Fruit fly (Drosophila melanogaster) whole organism, embryonic: ENCODE measurements around the gene Pdxk.

Experiments used
- Atf3 ChIP-seq: fragments of 200-800 bp; sonication (Bioruptor generic); optimal IDR thresholded peaks from 3 replicates; lab custom pipeline; 2016; ENCODE audit warnings: missing biosample characterization, missing genetic modification characterization
- CG10274 ChIP-seq: fragments of 200-800 bp; sonication (Bioruptor generic); optimal IDR thresholded peaks from 3 replicates; lab custom pipeline; 2017; ENCODE audit warnings: missing biosample characterization, mild to moderate bottlenecking, missing genetic modification characterization
- CG11504 ChIP-seq: fragments of 200-800 bp; sonication (Bioruptor generic); optimal IDR thresholded peaks from 3 replicates; lab custom pipeline; 2019; ENCODE audit warnings: missing biosample characterization, mild to moderate bottlenecking, missing genetic modification characterization, moderate library complexity
- CG11695 ChIP-seq: fragments of 200-800 bp; sonication (Bioruptor generic); IDR thresholded peaks from 3 replicates; pipeline ENCODE4 v1.3.6; 2022; ENCODE audit warnings: missing biosample characterization, missing genetic modification characterization
- CG13424 ChIP-seq: fragments of 200-800 bp; sonication (Bioruptor generic); optimal IDR thresholded peaks from 2 replicates; lab custom pipeline; 2019; ENCODE audit warnings: missing biosample characterization, mild to moderate bottlenecking, missing genetic modification characterization, moderate library complexity
- CG14050 ChIP-seq: fragments of 200-800 bp; sonication (Bioruptor generic); IDR thresholded peaks from 3 replicates; pipeline ENCODE4 v1.3.6; 2022; ENCODE audit warnings: missing biosample characterization, missing genetic modification characterization
- CG16779 ChIP-seq: fragments of 200-800 bp; sonication (Bioruptor generic); IDR thresholded peaks from 2 replicates; pipeline ENCODE4 v1.3.6; 2022; ENCODE audit warnings: missing biosample characterization, missing genetic modification characterization
- CG17359 ChIP-seq: fragments of 200-800 bp; sonication (Bioruptor generic); optimal IDR thresholded peaks from 3 replicates; lab custom pipeline; 2018; ENCODE audit warnings: missing biosample characterization, mild to moderate bottlenecking, missing genetic modification characterization, moderate library complexity
- CG1832 ChIP-seq: fragments of 200-800 bp; sonication (Bioruptor generic); optimal IDR thresholded peaks from 2 replicates; lab custom pipeline; 2017; ENCODE audit warnings: missing biosample characterization, mild to moderate bottlenecking, missing genetic modification characterization, inconsistent platforms
- CG18599 ChIP-seq: fragments of 200-800 bp; sonication (Bioruptor generic); optimal IDR thresholded peaks from 3 replicates; lab custom pipeline; 2017; ENCODE audit warnings: missing biosample characterization, missing genetic modification characterization, mild to moderate bottlenecking, moderate library complexity, missing genetic modification reagents
- CG2678 ChIP-seq: fragments of 200-800 bp; sonication (Bioruptor generic); optimal IDR thresholded peaks from 3 replicates; lab custom pipeline; 2019; ENCODE audit warnings: missing biosample characterization, mild to moderate bottlenecking, missing genetic modification characterization, moderate library complexity
- CG3847 ChIP-seq: fragments of 200-800 bp; sonication (Bioruptor generic); IDR thresholded peaks from 2 replicates; pipeline ENCODE4 v1.3.6; 2022; ENCODE audit warnings: missing biosample characterization, missing genetic modification characterization
- CG4328 ChIP-seq: fragments of 200-800 bp; sonication (Bioruptor generic); optimal IDR thresholded peaks from 3 replicates; lab custom pipeline; 2017; ENCODE audit warnings: missing biosample characterization, missing genetic modification reagents, missing genetic modification characterization
- CG4360 ChIP-seq: fragments of 200-800 bp; sonication (Bioruptor generic); IDR thresholded peaks from 2 replicates; pipeline ENCODE4 v1.3.6; 2022; ENCODE audit warnings: missing biosample characterization, missing genetic modification characterization
- CG4404 ChIP-seq: fragments of 200-800 bp; sonication (Bioruptor generic); IDR thresholded peaks from 2 replicates; pipeline ENCODE4 v1.3.6; 2022; ENCODE audit warnings: missing biosample characterization, missing genetic modification characterization
- CG4424 ChIP-seq: fragments of 200-800 bp; sonication (Bioruptor generic); optimal IDR thresholded peaks from 3 replicates; lab custom pipeline; 2016; ENCODE audit warnings: missing biosample characterization, missing genetic modification characterization
- CG4820 ChIP-seq: fragments of 200-800 bp; sonication (Bioruptor generic); optimal IDR thresholded peaks from 3 replicates; lab custom pipeline; 2016; ENCODE audit warnings: missing biosample characterization, missing genetic modification characterization
- CG4854 ChIP-seq: fragments of 200-800 bp; sonication (Bioruptor generic); optimal IDR thresholded peaks from 2 replicates; lab custom pipeline; 2016; ENCODE audit warnings: missing biosample characterization, missing genetic modification characterization, inconsistent platforms
- CG7271 ChIP-seq: fragments of 200-800 bp; sonication (Bioruptor generic); optimal IDR thresholded peaks from 2 replicates; lab custom pipeline; 2018; ENCODE audit warnings: missing biosample characterization, mild to moderate bottlenecking, missing genetic modification characterization, moderate library complexity
- CG7786 ChIP-seq: fragments of 200-800 bp; sonication (Bioruptor generic); optimal IDR thresholded peaks from 2 replicates; lab custom pipeline; 2016; ENCODE audit warnings: missing biosample characterization, missing genetic modification characterization
- CG7839 ChIP-seq: fragments of 200-800 bp; sonication (Bioruptor generic); optimal IDR thresholded peaks from 3 replicates; lab custom pipeline; 2018; ENCODE audit warnings: missing biosample characterization, mild to moderate bottlenecking, missing genetic modification characterization, moderate library complexity
- CTCF ChIP-seq: fragments of 200-800 bp; sonication (Bioruptor generic); optimal IDR thresholded peaks from 2 replicates; lab custom pipeline; 2017; ENCODE audit warnings: missing biosample characterization, mild to moderate bottlenecking, missing genetic modification characterization, moderate library complexity
- CkIIα-i1 ChIP-seq: fragments of 200-800 bp; sonication (Bioruptor generic); IDR thresholded peaks from 2 replicates; pipeline ENCODE4 v1.3.6; 2022; ENCODE audit warnings: missing biosample characterization, missing genetic modification characterization
- Gug ChIP-seq: fragments of 200-800 bp; sonication (Bioruptor generic); IDR thresholded peaks from 4 replicates; pipeline ENCODE4 v1.3.6; 2022; ENCODE audit warnings: missing biosample characterization, missing genetic modification characterization
- H15 ChIP-seq: fragments of 200-800 bp; sonication (Bioruptor generic); IDR thresholded peaks from 3 replicates; pipeline ENCODE4 v1.3.6; 2022; ENCODE audit warnings: missing biosample characterization, missing genetic modification characterization
- Hmr ChIP-seq: fragments of 200-800 bp; sonication (Bioruptor generic); optimal IDR thresholded peaks from 3 replicates; lab custom pipeline; 2017; ENCODE audit warnings: mild to moderate bottlenecking, missing biosample characterization, missing genetic modification reagents, missing genetic modification characterization
- Ptx1 ChIP-seq: fragments of 200-800 bp; sonication (Bioruptor generic); IDR thresholded peaks from 2 replicates; pipeline ENCODE4 v1.3.6; 2022; ENCODE audit warnings: missing biosample characterization, missing genetic modification characterization
- Ravus ChIP-seq: fragments of 200-800 bp; sonication (Bioruptor generic); IDR thresholded peaks from 2 replicates; pipeline ENCODE4 v1.3.6; 2022; ENCODE audit warnings: missing biosample characterization, missing genetic modification characterization
- Stat92E ChIP-seq, 3 experiments: fragments of >200 bp in 2 of 3; fragments of 200-800 bp in 1 of 3; sonication (Bioruptor generic) in 1 of 3; optimal IDR thresholded peaks; 2 replicates each; lab custom pipeline; 2017 to 2019; ENCODE audit warnings: missing biosample characterization in 3 of 3, missing genetic modification characterization in 3 of 3, mild to moderate bottlenecking in 1 of 3, moderate library complexity in 1 of 3
- TFAM ChIP-seq: fragments of 200-800 bp; sonication (Bioruptor generic); optimal IDR thresholded peaks from 2 replicates; lab custom pipeline; 2017; ENCODE audit warnings: missing biosample characterization, missing genetic modification characterization, inconsistent platforms
- Vsx1 ChIP-seq: fragments of 200-800 bp; sonication (Bioruptor generic); optimal IDR thresholded peaks from 2 replicates; lab custom pipeline; 2017; ENCODE audit warnings: missing biosample characterization, mild to moderate bottlenecking, missing genetic modification characterization, missing genetic modification reagents
- Xrp1 ChIP-seq: fragments of 200-800 bp; sonication (Bioruptor generic); IDR thresholded peaks from 2 replicates; pipeline ENCODE4 v1.3.6; 2022; ENCODE audit warnings: missing biosample characterization, missing genetic modification characterization
- ase ChIP-seq: fragments of 200-800 bp; sonication (Bioruptor generic); IDR thresholded peaks from 3 replicates; pipeline ENCODE4 v1.3.6; 2022; ENCODE audit warnings: missing biosample characterization, missing genetic modification characterization
- bcd ChIP-seq: fragments of 200-800 bp; sonication (Bioruptor generic); optimal IDR thresholded peaks from 2 replicates; lab custom pipeline; 2017; ENCODE audit warnings: missing biosample characterization, mild to moderate bottlenecking, missing genetic modification characterization
- caup ChIP-seq: fragments of 200-800 bp; sonication (Bioruptor generic); optimal IDR thresholded peaks from 3 replicates; lab custom pipeline; 2017; ENCODE audit warnings: missing biosample characterization, mild to moderate bottlenecking, missing genetic modification characterization, moderate library complexity; ENCODE audit not compliant: severe bottlenecking
- chn ChIP-seq: fragments of 200-800 bp; sonication (Bioruptor generic); optimal IDR thresholded peaks from 2 replicates; lab custom pipeline; 2016; ENCODE audit warnings: missing biosample characterization, missing genetic modification characterization
- crp ChIP-seq, 2 experiments: fragments of 200-800 bp; sonication (Bioruptor generic); optimal IDR thresholded peaks; 2 replicates in 1 of 2; 3 replicates in 1 of 2; lab custom pipeline; 2017; ENCODE audit warnings: missing biosample characterization in 2 of 2, missing genetic modification characterization in 2 of 2, mild to moderate bottlenecking in 1 of 2, moderate library complexity in 1 of 2
- grau ChIP-seq: fragments of 200-800 bp; optimal IDR thresholded peaks from 3 replicates; lab custom pipeline; 2019; ENCODE audit warnings: missing biosample characterization, mild to moderate bottlenecking, missing genetic modification characterization, moderate library complexity
- her ChIP-seq: fragments of 200-800 bp; sonication (Bioruptor generic); optimal IDR thresholded peaks from 2 replicates; lab custom pipeline; 2016; ENCODE audit warnings: missing biosample characterization, missing genetic modification characterization
- inv ChIP-seq: fragments of 200-800 bp; sonication (Bioruptor generic); IDR thresholded peaks from 2 replicates; pipeline ENCODE4 v1.3.6; 2022; ENCODE audit warnings: missing biosample characterization, missing genetic modification characterization; ENCODE audit not compliant: partially characterized antibody
- kni ChIP-seq: fragments of 200-800 bp; sonication (Bioruptor generic); optimal IDR thresholded peaks from 3 replicates; lab custom pipeline; 2017; ENCODE audit warnings: mild to moderate bottlenecking, missing biosample characterization, missing genetic modification reagents, missing genetic modification characterization
- prd ChIP-seq, 3 experiments: fragments of >200 bp in 2 of 3; fragments of 200-800 bp in 1 of 3; sonication (Bioruptor generic) in 1 of 3; optimal IDR thresholded peaks in 2 of 3; IDR thresholded peaks in 1 of 3; 2 replicates in 2 of 3; 3 replicates in 1 of 3; pipeline versions ENCODE4 v1.3.6 to Lab custom; 2017 to 2022; ENCODE audit warnings: missing biosample characterization in 1 of 3, missing genetic modification characterization in 1 of 3
- sima ChIP-seq: fragments of 200-800 bp; sonication (Bioruptor generic); optimal IDR thresholded peaks from 2 replicates; lab custom pipeline; 2016; ENCODE audit warnings: missing biosample characterization, missing genetic modification characterization
- sqz ChIP-seq: fragments of 200-800 bp; sonication (Bioruptor generic); optimal IDR thresholded peaks from 3 replicates; lab custom pipeline; 2018; ENCODE audit warnings: missing biosample characterization, mild to moderate bottlenecking, missing genetic modification characterization
- tio ChIP-seq: fragments of 200-800 bp; sonication (Bioruptor generic); optimal IDR thresholded peaks from 2 replicates; lab custom pipeline; 2017; ENCODE audit warnings: missing biosample characterization, missing genetic modification characterization, inconsistent platforms
- tna ChIP-seq: fragments of 200-800 bp; sonication (Bioruptor generic); IDR thresholded peaks from 2 replicates; pipeline ENCODE4 v1.3.6; 2022; ENCODE audit warnings: missing biosample characterization, missing genetic modification characterization; ENCODE audit not compliant: partially characterized antibody
- toy ChIP-seq: fragments of 200-800 bp; sonication (Bioruptor generic); IDR thresholded peaks from 2 replicates; pipeline ENCODE4 v1.3.6; 2022; ENCODE audit warnings: missing biosample characterization, missing genetic modification characterization
- unc-4 ChIP-seq: fragments of 200-800 bp; sonication (Bioruptor generic); IDR thresholded peaks from 2 replicates; pipeline ENCODE4 v1.3.6; 2022; ENCODE audit warnings: missing biosample characterization, missing genetic modification characterization; ENCODE audit not compliant: partially characterized antibody

Pdxk gene

dm6 chr3L:9410754-9411423 lies 50.8 kb downstream of the Pdxk start, which contains the start of the genes CG4022 and Cpsf5 (continued):
- peak; percentile 49; the same call in 1 of the 2 replicates for TF ChIP-seq inv (GFP tag; lab: Robert Waterston, UW)
- peak; percentile 84 for TF ChIP-seq chn (GFP tag; lab: Kevin White, UChicago)
- 0 out of 2 replicates have a peak, but pooled peaks have one; percentile 16 for TF ChIP-seq unc-4
- TF ChIP-seq kni: peak; percentile 93
- TF ChIP-seq CG1832: no peak
- TF ChIP-seq CG7271: peak; percentile 67
- TF ChIP-seq CG13424: peak; percentile 92
- TF ChIP-seq caup (GFP tag; lab: Kevin White, UChicago): peak; percentile 79
- peak; percentile 84 for TF ChIP-seq Ptx1 (GFP tag; lab: Robert Waterston, UW)
- TF ChIP-seq bcd (GFP tag; lab: Kevin White, UChicago): peak; percentile 73
- peak; percentile 84 for TF ChIP-seq sqz (GFP tag; lab: Kevin White, UChicago)
- TF ChIP-seq prd (optimal IDR thresholded peaks at IDR 0.05; lab: Kevin White, UChicago): no peak
- peak; percentile 84 for TF ChIP-seq prd (GFP tag; IDR thresholded peaks at IDR 0.05; lab: Robert Waterston, UW)
- TF ChIP-seq CG7839 (tag; lab: Kevin White, UChicago): peak; percentile 79
- TF ChIP-seq Atf3: peak; percentile 36
- TF ChIP-seq Vsx1 (GFP tag; lab: Kevin White, UChicago): no peak
- TF ChIP-seq Stat92E (GFP tag; optimal IDR thresholded peaks at IDR 0.05; lab: Kevin White, UChicago): peak in 1 of 3 experiments; percentile 73
- peak; percentile 62 for TF ChIP-seq CG4854 (GFP tag; lab: Kevin White, UChicago)
- TF ChIP-seq tna (GFP tag; lab: Robert Waterston, UW): no peak
- TF ChIP-seq toy (GFP tag; lab: Robert Waterston, UW): peak; percentile 24; the same call in 1 of the 2 replicates
- TF ChIP-seq CG4328: peak; percentile 78
- TF ChIP-seq ase (GFP tag; lab: Robert Waterston, UW): peak; percentile 73; the same call in 2 of the 3 replicates
- TF ChIP-seq CG2678 (tag; lab: Kevin White, UChicago): peak; percentile 85
- no peak for TF ChIP-seq CG10274 (GFP tag; lab: Kevin White, UChicago)
- TF ChIP-seq H15 (GFP tag; lab: Robert Waterston, UW): peak; percentile 69; the same call in 2 of the 3 replicates
- no peak for TF ChIP-seq tio
- TF ChIP-seq her (GFP tag; lab: Kevin White, UChicago): no peak
- peak; percentile 74 for TF ChIP-seq CG17359 (tag; lab: Kevin White, UChicago)
- no peak for TF ChIP-seq CG16779 (GFP tag; lab: Robert Waterston, UW)
- TF ChIP-seq CG4404 (GFP tag; lab: Robert Waterston, UW): peak; percentile 76
- TF ChIP-seq CG7786: peak; percentile 34
- peak; percentile 89 for TF ChIP-seq Xrp1
- peak; percentile 25; the same call in 1 of the 2 replicates for TF ChIP-seq Ravus (GFP tag; lab: Robert Waterston, UW)
- TF ChIP-seq Hmr (GFP tag; lab: Kevin White, UChicago): peak; percentile 85
- TF ChIP-seq Gug (GFP tag; lab: Robert Waterston, UW): peak; percentile 58; the same call in 3 of the 4 replicates
- no peak for TF ChIP-seq CTCF (GFP tag; lab: Kevin White, UChicago)
- no peak for TF ChIP-seq CkIIα-i1 (GFP tag; lab: Robert Waterston, UW)
- TF ChIP-seq CG3847 (GFP tag; lab: Robert Waterston, UW): peak; percentile 88
- TF ChIP-seq CG11504 (tag; lab: Kevin White, UChicago): peak; percentile 82
- peak in 1 of 2 experiments; percentile 53 for TF ChIP-seq crp (GFP tag; optimal IDR thresholded peaks at IDR 0.05; lab: Kevin White, UChicago)
- peak; percentile 73 for TF ChIP-seq CG11695 (GFP tag; lab: Robert Waterston, UW)
- TF ChIP-seq CG4360 (GFP tag; lab: Robert Waterston, UW): no peak
- peak; percentile 74 for TF ChIP-seq CG14050
- peak; percentile 86 for TF ChIP-seq CG4424 (GFP tag; lab: Kevin White, UChicago)
- no peak for TF ChIP-seq TFAM
- peak; percentile 86 for TF ChIP-seq grau (tag; lab: Kevin White, UChicago)
- TF ChIP-seq CG18599 (GFP tag; lab: Kevin White, UChicago): peak; percentile 88
- no peak for TF ChIP-seq sima (GFP tag; lab: Kevin White, UChicago)
- peak; percentile 61 for TF ChIP-seq CG4820 (GFP tag; lab: Kevin White, UChicago)
